Fruit fly (Drosophila melanogaster) whole organism, wandering third instar larva: Measurements from ENCODE around the gene UbcE2M.
A peak's percentile ranks its signal among the peaks of the same experiment; 100 is the strongest.

Source experiments
- Abd-B ChIP-seq: fragments of >200 bp; optimal IDR thresholded peaks from 2 replicates; lab custom pipeline; 2017; ENCODE audit warnings: missing biosample characterization, missing genetic modification characterization
- CG32264 ChIP-seq: fragments of 200-800 bp; sonication (Bioruptor generic); optimal IDR thresholded peaks from 2 replicates; lab custom pipeline; 2016; ENCODE audit warnings: missing biosample characterization, missing genetic modification characterization
- CG9705 ChIP-seq: fragments of 200-800 bp; sonication (Bioruptor generic); optimal IDR thresholded peaks from 2 replicates; lab custom pipeline; 2018; ENCODE audit warnings: missing biosample characterization, mild to moderate bottlenecking, missing genetic modification characterization
- CrebA ChIP-seq: fragments of 200-800 bp; sonication (Bioruptor generic); optimal IDR thresholded peaks from 2 replicates; lab custom pipeline; 2016; ENCODE audit warnings: missing biosample characterization, mild to moderate bottlenecking, missing genetic modification characterization, borderline replicate concordance
- Dfd ChIP-seq: fragments of >200 bp; optimal IDR thresholded peaks from 2 replicates; lab custom pipeline; 2017; ENCODE audit warnings: missing biosample characterization, missing genetic modification characterization
- Dif ChIP-seq: fragments of 200-275, 200-300 bp; sonication (Bioruptor generic); optimal IDR thresholded peaks from 2 replicates; lab custom pipeline; 2018; ENCODE audit warnings: missing biosample characterization, missing genetic modification characterization; ENCODE audit not compliant: partially characterized antibody
- GATAd ChIP-seq: sonication (Bioruptor generic); optimal IDR thresholded peaks from 2 replicates; lab custom pipeline; 2016; ENCODE audit warnings: missing biosample characterization, missing genetic modification characterization
- HLH106 ChIP-seq: fragments of 200-800 bp; optimal IDR thresholded peaks from 3 replicates; lab custom pipeline; 2019; ENCODE audit warnings: missing biosample characterization, mild to moderate bottlenecking, missing genetic modification characterization, moderate library complexity
- Hnf4 ChIP-seq: fragments of 200-800 bp; sonication (Bioruptor generic); optimal IDR thresholded peaks from 2 replicates; lab custom pipeline; 2016; ENCODE audit warnings: missing biosample characterization, mild to moderate bottlenecking, missing genetic modification characterization
- Hr78 ChIP-seq: fragments of >200 bp; optimal IDR thresholded peaks from 2 replicates; lab custom pipeline; 2017; ENCODE audit warnings: missing biosample characterization, missing genetic modification characterization
- Hr83 ChIP-seq: fragments of 200-300 bp; sonication (Bioruptor generic); optimal IDR thresholded peaks from 2 replicates; lab custom pipeline; 2016; ENCODE audit warnings: missing biosample characterization, mild to moderate bottlenecking, missing genetic modification characterization, moderate library complexity; ENCODE audit not compliant: poor library complexity, severe bottlenecking
- Jra ChIP-seq: sonication (Bioruptor generic); optimal IDR thresholded peaks from 2 replicates; lab custom pipeline; 2016; ENCODE audit warnings: missing biosample characterization, missing genetic modification characterization
- Mio ChIP-seq: sonication (Bioruptor generic); optimal IDR thresholded peaks from 2 replicates; lab custom pipeline; 2016; ENCODE audit warnings: missing biosample characterization, missing genetic modification characterization
- Myc ChIP-seq: fragments of >200 bp; optimal IDR thresholded peaks from 2 replicates; lab custom pipeline; 2017
- N ChIP-seq: fragments of >200 bp; optimal IDR thresholded peaks from 2 replicates; lab custom pipeline; 2018; ENCODE audit warnings: missing biosample characterization, missing external identifiers, missing genetic modification characterization
- OdsH ChIP-seq: fragments of 200-800 bp; sonication (Bioruptor generic); optimal IDR thresholded peaks from 2 replicates; lab custom pipeline; 2016; ENCODE audit warnings: missing biosample characterization, mild to moderate bottlenecking, missing genetic modification characterization
- Rel ChIP-seq, 2 experiments: fragments of 200-800 bp; sonication (Bioruptor generic) in 1 of 2; optimal IDR thresholded peaks; 2 replicates in 1 of 2; 3 replicates in 1 of 2; lab custom pipeline; 2016 to 2019; ENCODE audit warnings: mild to moderate bottlenecking in 2 of 2, missing biosample characterization in 2 of 2, missing genetic modification characterization in 2 of 2, moderate library complexity in 1 of 2
- Sp1 ChIP-seq: fragments of 200-800 bp; sonication (Bioruptor generic); optimal IDR thresholded peaks from 3 replicates; lab custom pipeline; 2019; ENCODE audit warnings: missing biosample characterization, mild to moderate bottlenecking, missing genetic modification characterization, moderate library complexity
- Vsx2 ChIP-seq: fragments of 200-300, 225-300 bp; sonication (Bioruptor generic); optimal IDR thresholded peaks from 2 replicates; lab custom pipeline; 2018; ENCODE audit warnings: missing biosample characterization, missing genetic modification characterization; ENCODE audit not compliant: partially characterized antibody
- br ChIP-seq: fragments of 200-800 bp; sonication (Bioruptor generic); optimal IDR thresholded peaks from 2 replicates; lab custom pipeline; 2016; ENCODE audit warnings: missing biosample characterization, missing genetic modification characterization
- brk ChIP-seq: fragments of 200-800 bp; sonication (Bioruptor generic); optimal IDR thresholded peaks from 2 replicates; lab custom pipeline; 2016; ENCODE audit warnings: missing biosample characterization, mild to moderate bottlenecking, missing genetic modification characterization
- dl ChIP-seq, 2 experiments: fragments of 175-275, 200-275 bp in 1 of 2; fragments of 200-275 bp in 1 of 2; sonication (Bioruptor generic); optimal IDR thresholded peaks; lab custom pipeline; 2018; ENCODE audit warnings: mild to moderate bottlenecking in 2 of 2, missing biosample characterization in 2 of 2, missing genetic modification characterization in 2 of 2, moderate library complexity in 2 of 2; ENCODE audit not compliant: partially characterized antibody in 2 of 2, insufficient read depth in 1 of 2
- dmrt93B ChIP-seq: fragments of 200-800 bp; sonication (Bioruptor generic); optimal IDR thresholded peaks from 2 replicates; lab custom pipeline; 2018; ENCODE audit warnings: missing biosample characterization, mild to moderate bottlenecking, missing genetic modification characterization
- dsf ChIP-seq: sonication (Bioruptor generic); optimal IDR thresholded peaks from 2 replicates; lab custom pipeline; 2016; ENCODE audit warnings: missing biosample characterization, missing genetic modification characterization, borderline replicate concordance
- ey ChIP-seq: fragments of 200-800 bp; sonication (Bioruptor generic); optimal IDR thresholded peaks from 2 replicates; lab custom pipeline; 2016; ENCODE audit warnings: missing biosample characterization, missing genetic modification characterization
- foxo ChIP-seq, 2 experiments: fragments of 200-800 bp; sonication (Bioruptor generic); optimal IDR thresholded peaks; 2 replicates in 1 of 2; 3 replicates in 1 of 2; lab custom pipeline; 2016 to 2017; ENCODE audit warnings: missing biosample characterization in 2 of 2, missing genetic modification characterization in 2 of 2
- fru ChIP-seq: fragments of 200-800 bp; sonication (Bioruptor generic); optimal IDR thresholded peaks from 3 replicates; lab custom pipeline; 2016; ENCODE audit warnings: missing biosample characterization, mild to moderate bottlenecking, missing genetic modification characterization
- h ChIP-seq: fragments of 200-800 bp; sonication (Bioruptor generic); optimal IDR thresholded peaks from 3 replicates; lab custom pipeline; 2016; ENCODE audit warnings: missing biosample characterization, mild to moderate bottlenecking, missing genetic modification characterization
- jim ChIP-seq: fragments of 175-275, 200-325 bp; sonication (Bioruptor generic); optimal IDR thresholded peaks from 2 replicates; lab custom pipeline; 2016; ENCODE audit warnings: missing biosample characterization, mild to moderate bottlenecking, missing genetic modification characterization
- lola ChIP-seq: fragments of >200 bp; optimal IDR thresholded peaks from 2 replicates; lab custom pipeline; 2017; ENCODE audit warnings: missing biosample characterization, missing genetic modification characterization
- pan ChIP-seq: fragments of >200 bp; optimal IDR thresholded peaks from 2 replicates; lab custom pipeline; 2017
- psq ChIP-seq: fragments of 200-800 bp; sonication (Bioruptor generic); optimal IDR thresholded peaks from 3 replicates; lab custom pipeline; 2017; ENCODE audit warnings: missing biosample characterization, mild to moderate bottlenecking, missing genetic modification characterization, moderate library complexity
- rgr ChIP-seq: fragments of 200-800 bp; sonication (Bioruptor generic); optimal IDR thresholded peaks from 3 replicates; lab custom pipeline; 2016; ENCODE audit warnings: missing biosample characterization, mild to moderate bottlenecking, missing genetic modification characterization
- sage ChIP-seq: fragments of 200-800 bp; sonication (Bioruptor generic); optimal IDR thresholded peaks from 2 replicates; lab custom pipeline; 2016; ENCODE audit warnings: missing biosample characterization, mild to moderate bottlenecking, missing genetic modification characterization
- sv ChIP-seq: fragments of 200-800 bp; sonication (Bioruptor generic); optimal IDR thresholded peaks from 3 replicates; lab custom pipeline; 2016; ENCODE audit warnings: missing biosample characterization, missing genetic modification characterization
- tai ChIP-seq: sonication (Bioruptor generic); optimal IDR thresholded peaks from 2 replicates; lab custom pipeline; 2016; ENCODE audit warnings: missing biosample characterization, missing genetic modification characterization
- usp ChIP-seq: fragments of >200 bp; optimal IDR thresholded peaks from 2 replicates; lab custom pipeline; 2017; ENCODE audit warnings: missing biosample characterization, missing genetic modification characterization
- woc ChIP-seq: sonication (Bioruptor generic); optimal IDR thresholded peaks from 2 replicates; lab custom pipeline; 2016; ENCODE audit warnings: missing biosample characterization, mild to moderate bottlenecking, missing genetic modification characterization

UbcE2M gene

DNA sequence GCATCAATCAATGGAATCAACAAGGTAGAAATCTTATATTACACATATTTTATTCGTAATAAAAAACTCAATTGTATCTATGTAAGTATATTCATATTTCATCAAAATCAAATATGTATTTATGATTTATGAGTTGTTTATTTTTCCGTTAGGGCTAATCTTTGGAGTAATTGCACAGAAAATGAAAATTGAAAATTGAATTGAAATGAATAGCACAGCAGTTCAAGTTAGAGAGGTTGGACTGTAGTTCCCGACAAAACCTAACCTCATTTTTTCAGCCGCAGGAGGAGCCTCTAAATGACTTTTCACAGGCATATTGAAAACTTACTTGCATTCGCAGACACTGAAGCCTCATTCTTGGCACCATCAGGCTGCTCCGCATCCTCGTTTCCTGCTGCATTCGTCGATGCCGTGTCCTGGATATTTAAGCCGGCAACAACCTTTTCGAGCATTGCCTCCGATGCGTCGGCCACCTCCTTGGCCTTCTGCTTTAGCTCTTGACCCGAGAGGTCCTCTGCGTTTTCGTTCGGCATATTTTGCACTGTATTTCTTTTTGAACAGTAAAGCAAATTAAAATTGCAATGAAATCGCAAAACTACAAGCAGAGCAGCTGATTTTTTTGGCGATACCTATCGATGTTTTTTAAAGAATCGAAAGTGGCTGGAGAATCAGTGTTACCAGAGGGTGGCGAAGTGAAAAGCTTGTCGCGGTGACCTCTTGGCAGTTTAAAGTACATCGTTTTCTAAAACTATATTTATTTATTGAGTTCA lies 19.8 kb downstream of the UbcE2M start, which contains the start of gene Nmt:
Nmt (minus strand) TSS at position 635 of the 770 bp plus-strand sequence.
- TF ChIP-seq Mio (no peak), tai (GFP tag; lab: Kevin White, UChicago) (no peak), fru (GFP tag; lab: Kevin White, UChicago) (no peak), sage (no peak), Sp1 (GFP tag; lab: Kevin White, UChicago) (no peak), N (no peak), br (no peak), usp (no peak), Abd-B (no peak), h (GFP tag; lab: Kevin White, UChicago) (peak; percentile 1), psq (GFP tag; lab: Kevin White, UChicago) (peak; percentile 30), sv (no peak), Hr83 (peak; percentile 44), Myc (lab: Kevin White, UChicago) (no peak), brk (GFP tag; lab: Kevin White, UChicago) (no peak), HLH106 (no peak), Jra (no peak), CrebA (GFP tag; lab: Kevin White, UChicago) (no peak), ey (GFP tag; lab: Kevin White, UChicago) (peak; percentile 24), CG32264 (GFP tag; lab: Kevin White, UChicago) (no peak), Vsx2 (GFP tag; lab: Kevin White, UChicago) (no peak), GATAd (GFP tag; lab: Kevin White, UChicago) (no peak), Hnf4 (no peak), OdsH (GFP tag; lab: Kevin White, UChicago) (peak; percentile 49), jim (no peak), rgr (GFP tag; lab: Kevin White, UChicago) (peak; percentile 44), Hr78 (GFP tag; lab: Kevin White, UChicago) (no peak), CG9705 (GFP tag; lab: Kevin White, UChicago) (no peak), dl (GFP tag; optimal IDR thresholded peaks at IDR 0.05; lab: Kevin White, UChicago; ENCODE audit: insufficient read depth in 1 of 2, partially characterized antibody in 2 of 2) (no peak), lola (GFP tag; lab: Kevin White, UChicago) (no peak), woc (peak; percentile 52), pan (no peak), Rel (GFP tag; optimal IDR thresholded peaks at IDR 0.05; lab: Kevin White, UChicago) (no peak), Rel (tag; optimal IDR thresholded peaks at IDR 0.05; lab: Kevin White, UChicago) (no peak), dsf (GFP tag; lab: Kevin White, UChicago) (no peak), foxo (GFP tag; optimal IDR thresholded peaks at IDR 0.05; lab: Kevin White, UChicago) (peak in 1 of 2 experiments; percentile 58), dmrt93B (no peak), Dif (GFP tag; lab: Kevin White, UChicago) (no peak), Dfd (GFP tag; lab: Kevin White, UChicago) (no peak)
- TF ChIP-seq, all 38 proteins: peak for 8

DNA sequence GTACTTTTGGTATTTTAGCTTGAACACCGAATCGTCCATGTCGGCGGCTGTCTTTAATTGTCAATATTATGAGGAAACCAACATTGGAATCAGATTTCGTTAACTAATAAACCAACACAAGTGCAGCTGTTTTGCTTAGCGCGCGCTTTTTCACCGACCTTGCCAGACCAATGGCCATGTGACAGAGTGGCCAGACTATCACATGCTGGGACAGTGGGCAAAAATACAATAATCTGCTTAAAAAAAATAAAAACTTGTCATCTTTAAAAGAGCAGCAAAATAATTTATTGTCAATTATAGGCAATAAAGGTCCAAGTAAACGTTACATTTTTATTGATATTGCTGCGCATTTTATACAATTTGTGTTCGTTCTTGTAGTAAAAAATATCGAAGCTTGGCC lies 22.0 kb downstream of the UbcE2M start, which contains the start of gene RecQ4:
RecQ4 (minus strand) TSS at position 161 of the 400 bp plus-strand sequence.
- no peak for TF ChIP-seq sage
- peak in 1 of 2 experiments; percentile 4 for TF ChIP-seq dl (GFP tag; optimal IDR thresholded peaks at IDR 0.05; lab: Kevin White, UChicago; ENCODE audit: insufficient read depth in 1 of 2, partially characterized antibody in 2 of 2)
- TF ChIP-seq foxo (GFP tag; optimal IDR thresholded peaks at IDR 0.05; lab: Kevin White, UChicago), result peak in 1 of 2 experiments; percentile 13
- TF ChIP-seq woc, result peak; percentile 9
- TF ChIP-seq Hr83, result no peak
- peak; percentile 9 for TF ChIP-seq ey (GFP tag; lab: Kevin White, UChicago)
- peak; percentile 14 for TF ChIP-seq rgr (GFP tag; lab: Kevin White, UChicago)
